Worm (Caenorhabditis elegans) whole organism, midembryonic: ENCODE results near the gene T07C4.3.

Experiments used
- T22C8.4 ChIP-seq: fragments of 200-800 bp; sonication (Bioruptor generic); IDR thresholded peaks from 2 replicates; pipeline ENCODE4 v1.3.6; 2022; ENCODE audit warnings: missing genetic modification characterization, missing compliant biosample characterization
- cog-1 ChIP-seq: sonication (generic microtip); optimal IDR thresholded peaks from 2 replicates; lab custom pipeline; 2016; ENCODE audit warnings: missing genetic modification characterization, missing compliant biosample characterization
- flt-1 ChIP-seq: fragments of 200-800 bp; sonication (Bioruptor generic); IDR thresholded peaks from 2 replicates; pipeline ENCODE4 v1.3.6; 2022; ENCODE audit warnings: missing genetic modification characterization, missing compliant biosample characterization
- klf-2 ChIP-seq: fragments of 200-800 bp; sonication (Bioruptor generic); conservative IDR thresholded peaks from 2 replicates; pipeline ENCODE4 v1.3.6; 2022; ENCODE audit warnings: missing genetic modification reagents, missing genetic modification characterization, missing compliant biosample characterization
- med-1 ChIP-seq: sonication (generic microtip); optimal IDR thresholded peaks from 2 replicates; lab custom pipeline; 2017; ENCODE audit warnings: missing genetic modification characterization, mild to moderate bottlenecking, missing compliant biosample characterization, antibody characterized with exemption, missing genetic modification reagents; ENCODE audit not compliant: insufficient read depth
- ref-1 ChIP-seq: fragments of 200-800 bp; sonication (Bioruptor generic); conservative IDR thresholded peaks from 2 replicates; pipeline ENCODE4 v1.3.6; 2022; ENCODE audit warnings: missing genetic modification reagents, missing genetic modification characterization, missing compliant biosample characterization
- tab-1 ChIP-seq: fragments of 200-800 bp; sonication (Bioruptor generic); IDR thresholded peaks from 2 replicates; pipeline ENCODE4 v1.3.6; 2022; ENCODE audit warnings: missing genetic modification characterization, missing compliant biosample characterization
- ztf-23 ChIP-seq: fragments of 200-800 bp; sonication (Bioruptor generic); IDR thresholded peaks from 2 replicates; pipeline ENCODE4 v1.3.6; 2022; ENCODE audit warnings: missing genetic modification reagents, missing genetic modification characterization, missing compliant biosample characterization
- ztf-29 ChIP-seq: fragments of 200-800 bp; sonication (Bioruptor generic); IDR thresholded peaks from 2 replicates; pipeline ENCODE4 v1.3.6; 2022; ENCODE audit warnings: missing genetic modification reagents, missing genetic modification characterization, missing compliant biosample characterization

The T07C4.3 gene

DNA sequence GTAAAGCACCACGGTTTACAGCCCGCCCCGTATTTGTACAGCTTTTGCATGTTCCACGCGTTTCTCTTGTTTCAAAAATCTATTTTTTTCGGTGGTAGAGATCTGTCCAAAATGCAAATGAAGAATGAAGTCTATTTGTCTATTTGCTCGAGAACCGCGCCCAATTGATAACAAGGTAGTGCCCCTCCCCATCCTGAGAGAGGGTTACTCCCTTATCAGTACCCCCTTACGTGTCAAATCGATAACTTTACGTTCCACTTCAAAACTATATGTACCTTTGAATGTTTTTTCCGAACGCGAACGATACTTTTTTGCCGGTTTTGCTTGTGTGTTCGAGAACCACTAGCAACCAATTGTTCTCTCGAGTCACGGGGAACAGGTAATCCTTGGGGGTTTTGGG is 24.1 kb downstream of the T07C4.3 start:
- TF ChIP-seq flt-1 = no peak
- no peak for TF ChIP-seq med-1 (GFP tag; lab: Kevin White, UChicago)
- TF ChIP-seq cog-1 = no peak
- TF ChIP-seq tab-1 = no peak
- TF ChIP-seq ref-1 (GFP tag; lab: Robert Waterston, UW) = no peak
- no peak for TF ChIP-seq ztf-23 (GFP tag; lab: Robert Waterston, UW)
- TF ChIP-seq klf-2 (GFP tag; lab: Robert Waterston, UW) = no peak
- TF ChIP-seq T22C8.4 (GFP tag; lab: Robert Waterston, UW) = no peak
- no peak for TF ChIP-seq ztf-29 (GFP tag; lab: Robert Waterston, UW)

DNA sequence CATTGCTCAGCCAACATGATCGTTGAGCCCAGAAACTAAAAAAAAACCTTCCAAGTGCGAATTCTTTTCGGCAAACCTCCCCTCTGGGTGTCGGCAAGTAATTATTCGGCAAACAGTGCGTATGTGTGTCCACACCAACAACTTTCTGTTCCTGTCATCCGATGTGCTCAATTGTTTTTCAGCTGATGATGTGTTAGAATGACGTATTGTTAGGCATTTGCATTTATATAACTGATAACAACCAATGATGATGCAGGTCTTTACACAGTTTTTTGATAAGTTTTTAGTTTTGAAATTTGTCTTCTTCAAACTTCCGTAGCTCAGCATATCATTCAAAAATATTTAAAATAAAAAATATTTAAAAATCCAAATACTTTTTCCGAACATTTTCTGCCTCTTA is 26.9 kb downstream of the T07C4.3 start:
- TF ChIP-seq ztf-23 (GFP tag; lab: Robert Waterston, UW) (no peak), ztf-29 (GFP tag; lab: Robert Waterston, UW) (no peak), ref-1 (GFP tag; lab: Robert Waterston, UW) (no peak), klf-2 (GFP tag; lab: Robert Waterston, UW) (no peak), cog-1 (no peak), flt-1 (no peak), med-1 (GFP tag; lab: Kevin White, UChicago) (no peak), T22C8.4 (GFP tag; lab: Robert Waterston, UW) (no peak), tab-1 (no peak)

DNA sequence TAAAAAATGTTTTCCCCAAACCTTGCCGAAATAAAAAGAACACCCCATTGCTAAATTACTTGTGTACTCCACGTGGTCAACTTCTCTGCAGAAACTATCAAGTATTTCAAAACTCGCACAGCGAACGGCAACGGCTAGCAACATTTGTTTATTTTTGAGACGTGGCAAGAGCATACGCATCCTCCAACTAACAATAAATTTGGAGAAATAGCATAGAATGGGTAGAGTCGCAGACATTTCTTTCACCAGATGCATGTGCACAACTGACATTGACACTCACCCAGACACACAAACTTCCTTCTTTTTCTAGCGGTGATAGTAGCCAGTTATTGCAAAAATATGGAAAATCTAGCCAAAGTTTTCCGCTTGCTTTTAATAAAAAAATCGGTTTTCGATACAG is 27.7 kb downstream of the T07C4.3 start:
- TF ChIP-seq T22C8.4 (GFP tag; lab: Robert Waterston, UW) = no peak
- no peak for TF ChIP-seq flt-1
- TF ChIP-seq cog-1 = no peak
- no peak for TF ChIP-seq tab-1

DNA sequence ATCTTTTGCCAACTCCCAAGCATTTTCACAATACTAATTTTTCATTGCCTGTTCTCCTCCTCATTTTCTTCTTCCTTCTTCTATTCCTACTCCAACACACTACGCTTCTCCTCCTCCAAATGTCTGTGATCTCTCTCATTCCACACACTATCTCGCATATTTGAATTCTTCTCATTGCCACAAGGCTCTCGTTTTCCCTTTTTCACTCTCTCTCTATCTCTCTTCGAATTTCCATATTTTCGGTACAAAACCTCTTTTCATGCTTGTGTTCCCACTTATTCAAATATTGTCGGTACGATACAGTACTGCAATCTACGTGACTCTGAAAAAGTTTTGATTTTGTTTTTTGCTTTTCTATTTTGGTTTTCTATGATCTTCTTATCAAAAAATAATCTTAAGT is 28.7 kb downstream of the T07C4.3 start:
- no peak for TF ChIP-seq ztf-23 (GFP tag; lab: Robert Waterston, UW)
- no peak for TF ChIP-seq flt-1
- no peak for TF ChIP-seq ztf-29 (GFP tag; lab: Robert Waterston, UW)
- no peak for TF ChIP-seq tab-1
- TF ChIP-seq med-1 (GFP tag; lab: Kevin White, UChicago) = no peak
- TF ChIP-seq cog-1 = no peak
- no peak for TF ChIP-seq ref-1 (GFP tag; lab: Robert Waterston, UW)
- TF ChIP-seq T22C8.4 (GFP tag; lab: Robert Waterston, UW) = no peak
- no peak for TF ChIP-seq klf-2 (GFP tag; lab: Robert Waterston, UW)

DNA sequence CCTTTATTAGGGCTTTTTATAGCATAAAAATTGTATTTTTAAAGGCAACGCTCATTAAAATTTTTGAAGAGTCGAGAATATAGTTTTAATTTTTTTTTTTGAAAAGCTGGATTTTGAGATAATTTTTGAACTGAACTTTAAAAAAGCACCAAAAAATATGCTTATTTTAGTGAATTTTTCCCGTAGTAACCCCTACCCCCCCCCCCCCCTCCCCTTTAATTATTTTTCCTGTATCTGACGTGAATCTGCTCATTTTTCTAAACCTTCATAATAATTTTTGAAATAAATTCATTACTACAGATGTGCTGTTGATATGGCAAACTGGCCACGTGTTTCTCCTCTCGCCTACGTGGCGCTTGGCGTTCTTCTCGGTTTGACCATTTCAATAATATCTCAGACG is 29.5 kb downstream of the T07C4.3 start, which contains the start of gene C38H2.2:
Gene C38H2.2, plus strand, starts transcription at position 301 of the 400 bp plus-strand sequence.
- TF ChIP-seq med-1 (GFP tag; lab: Kevin White, UChicago) (no peak), tab-1 (no peak), flt-1 (no peak), ztf-29 (GFP tag; lab: Robert Waterston, UW) (no peak), klf-2 (GFP tag; lab: Robert Waterston, UW) (no peak), T22C8.4 (GFP tag; lab: Robert Waterston, UW) (no peak), ztf-23 (GFP tag; lab: Robert Waterston, UW) (no peak)

DNA sequence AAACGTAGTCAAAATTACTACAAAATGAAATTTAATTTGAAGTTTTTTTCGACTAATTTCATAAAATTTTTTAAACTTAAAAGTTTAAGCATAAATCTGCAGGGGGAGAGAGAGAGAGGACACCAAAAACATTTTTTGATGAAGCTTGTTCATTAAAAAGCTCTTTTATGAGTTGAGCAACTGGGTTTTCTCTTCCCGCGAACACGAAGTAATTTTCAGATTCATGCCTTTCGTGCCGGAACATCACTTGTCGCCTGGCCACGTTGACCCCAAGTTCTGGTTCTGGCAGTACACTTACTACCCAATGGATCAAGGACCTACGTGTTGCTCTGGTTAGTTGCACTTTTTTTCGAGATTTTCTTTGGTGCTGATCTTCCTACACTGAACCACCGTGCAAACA is 31.8 kb downstream of the T07C4.3 start:
- TF ChIP-seq flt-1 (no peak), ztf-29 (GFP tag; lab: Robert Waterston, UW) (no peak), T22C8.4 (GFP tag; lab: Robert Waterston, UW) (no peak), klf-2 (GFP tag; lab: Robert Waterston, UW) (no peak), ref-1 (GFP tag; lab: Robert Waterston, UW) (no peak), ztf-23 (GFP tag; lab: Robert Waterston, UW) (no peak), tab-1 (no peak), cog-1 (no peak), med-1 (GFP tag; lab: Kevin White, UChicago) (no peak)

DNA sequence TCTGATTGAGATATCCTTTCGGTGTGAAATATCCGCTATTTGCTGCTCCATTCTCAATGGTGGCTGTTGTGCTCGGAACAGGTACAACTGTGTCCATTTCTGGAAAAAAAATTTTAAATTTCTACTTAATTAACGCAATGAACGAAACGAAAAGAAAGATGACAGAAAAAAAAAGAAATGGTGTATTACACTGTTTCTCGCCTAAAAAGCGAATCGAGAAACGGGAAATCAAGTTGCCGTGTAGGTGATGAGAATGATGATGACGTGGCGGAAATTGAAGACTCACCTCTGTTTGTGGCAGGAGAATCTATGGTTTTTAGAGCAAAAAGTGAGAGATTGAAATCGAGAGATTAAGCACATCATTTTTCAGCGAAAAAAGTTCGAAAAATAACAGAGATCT is 34.5 kb downstream of the T07C4.3 start, which contains the start of gene C38H2.3:
Gene C38H2.3, minus strand, starts transcription at position 101 of the 400 bp plus-strand sequence.
- TF ChIP-seq klf-2 (GFP tag; lab: Robert Waterston, UW) = no peak
- no peak for TF ChIP-seq ref-1 (GFP tag; lab: Robert Waterston, UW)
- no peak for TF ChIP-seq med-1 (GFP tag; lab: Kevin White, UChicago)
- no peak for TF ChIP-seq flt-1
- TF ChIP-seq tab-1 = no peak
- no peak for TF ChIP-seq cog-1
- TF ChIP-seq ztf-29 (GFP tag; lab: Robert Waterston, UW) = no peak
- TF ChIP-seq ztf-23 (GFP tag; lab: Robert Waterston, UW) = no peak

DNA sequence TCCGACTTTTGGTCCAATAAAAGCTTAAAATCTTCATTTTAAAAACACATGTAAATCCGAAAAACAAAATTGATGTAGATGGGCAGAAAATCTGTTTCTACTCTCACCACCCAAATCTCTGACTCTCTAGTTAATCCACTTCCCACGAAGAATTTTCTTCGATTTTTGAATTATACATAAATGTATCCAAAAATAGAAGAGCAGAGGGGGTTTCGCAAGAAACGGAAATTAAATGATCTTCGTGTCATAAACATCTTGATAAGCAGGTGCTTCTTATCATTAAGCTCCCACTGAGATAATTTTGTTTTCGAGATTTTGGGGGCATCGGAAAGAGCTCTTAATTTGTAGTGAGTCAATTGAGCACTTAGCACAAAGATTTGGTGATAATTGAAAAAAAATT is 37.7 kb downstream of the T07C4.3 start:
- TF ChIP-seq ref-1 (GFP tag; lab: Robert Waterston, UW) (no peak), ztf-29 (GFP tag; lab: Robert Waterston, UW) (no peak), klf-2 (GFP tag; lab: Robert Waterston, UW) (no peak), tab-1 (no peak), med-1 (GFP tag; lab: Kevin White, UChicago) (no peak), cog-1 (no peak)

DNA sequence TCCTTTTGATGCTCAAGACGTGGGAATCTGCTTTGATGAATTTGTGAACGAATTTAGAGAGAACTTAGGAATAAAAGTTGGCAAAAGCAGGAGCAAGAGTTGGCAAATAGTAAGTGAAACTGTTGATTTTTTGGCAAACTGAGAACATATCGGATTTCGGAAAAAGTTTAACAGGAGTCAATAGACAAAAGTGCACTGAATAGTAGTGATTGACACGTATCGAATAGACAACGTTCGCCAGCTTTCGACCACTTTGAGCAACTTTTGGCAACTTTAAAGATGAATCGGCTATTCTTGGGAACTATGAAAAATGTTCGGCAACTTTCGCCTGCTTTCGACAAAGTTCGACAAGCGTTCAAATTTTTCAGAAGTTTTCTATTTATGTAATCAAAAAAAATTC is 39.7 kb downstream of the T07C4.3 start, which contains the start of gene M03C11.9:
Gene M03C11.9, minus strand, starts transcription at position 101 of the 400 bp plus-strand sequence.
- no peak for TF ChIP-seq flt-1

DNA sequence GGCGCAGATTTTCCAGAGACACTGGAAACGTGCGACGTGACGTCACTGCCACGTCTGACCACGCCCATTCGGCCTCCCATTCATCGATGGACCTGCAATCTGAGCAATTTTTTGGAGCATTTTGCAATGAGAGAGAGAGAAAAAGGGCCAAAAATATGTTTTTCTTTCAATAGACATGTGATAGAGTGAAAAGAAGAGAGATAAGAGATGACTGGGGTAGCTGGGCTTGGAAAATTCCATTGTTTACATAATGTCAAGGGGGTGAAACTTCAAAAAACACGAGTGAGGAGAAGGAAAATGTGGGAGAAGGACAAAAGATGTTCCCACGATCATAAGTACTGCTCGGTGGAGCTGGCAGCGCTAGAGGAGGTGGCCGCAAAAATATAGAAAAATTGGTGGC is 44.0 kb downstream of the T07C4.3 start, which contains the start of gene M03C11.1:
Gene M03C11.1, minus strand, starts transcription at position 101 of the 400 bp plus-strand sequence.
- TF ChIP-seq ztf-23 (GFP tag; lab: Robert Waterston, UW) = no peak
- no peak for TF ChIP-seq tab-1
- TF ChIP-seq cog-1 = no peak
- no peak for TF ChIP-seq med-1 (GFP tag; lab: Kevin White, UChicago)
- TF ChIP-seq ref-1 (GFP tag; lab: Robert Waterston, UW) = no peak
- TF ChIP-seq klf-2 (GFP tag; lab: Robert Waterston, UW) = no peak
- TF ChIP-seq T22C8.4 (GFP tag; lab: Robert Waterston, UW) = no peak
- TF ChIP-seq flt-1 = no peak
- TF ChIP-seq ztf-29 (GFP tag; lab: Robert Waterston, UW) = no peak
